Worm (Caenorhabditis elegans): Measurements from ENCODE around the gene mai-2.

mai-2 gene

ce11 chrIV:3385337-3386215 is at the start of gene mai-2:
TSS of gene mai-2 (plus strand) at chrIV:3385910.
- TF ChIP-seq fkh-2 (tag; optimal IDR thresholded peaks at IDR 0.05) (no peak), ceh-28 (tag; optimal IDR thresholded peaks at IDR 0.05) (peak; percentile 30), ama-1 (optimal IDR thresholded peaks at IDR 0.05) (peak; percentile 82), ceh-9 (tag; optimal IDR thresholded peaks at IDR 0.05) (no peak), nhr-23 (tag; optimal IDR thresholded peaks at IDR 0.05) (peak; percentile 56), nhr-25 (tag; optimal IDR thresholded peaks at IDR 0.05) (peak; percentile 4), ceh-82 (tag; optimal IDR thresholded peaks at IDR 0.05) (no peak), lin-15B (tag; optimal IDR thresholded peaks at IDR 0.05) (peak; percentile 72), elt-1 (tag; optimal IDR thresholded peaks at IDR 0.05) (no peak), ztf-4 (tag; optimal IDR thresholded peaks at IDR 0.05) (no peak), hmg-11 (tag; optimal IDR thresholded peaks at IDR 0.05) (peak; percentile 60), nfya-1 (tag; optimal IDR thresholded peaks at IDR 0.05; ENCODE audit: insufficient read depth) (peak; percentile 76), fos-1 (tag; optimal IDR thresholded peaks at IDR 0.05) (no peak), nhr-67 (tag; optimal IDR thresholded peaks at IDR 0.05) (no peak), lsy-12 (tag; optimal IDR thresholded peaks at IDR 0.05) (peak; percentile 48), pha-4 (tag; optimal IDR thresholded peaks at IDR 0.05) (peak; percentile 77), elt-2 (tag; optimal IDR thresholded peaks at IDR 0.05) (peak; percentile 22), mdl-1 (tag; optimal IDR thresholded peaks at IDR 0.05) (no peak), jun-1 (tag; optimal IDR thresholded peaks at IDR 0.05) (peak; percentile 57)

DNA sequence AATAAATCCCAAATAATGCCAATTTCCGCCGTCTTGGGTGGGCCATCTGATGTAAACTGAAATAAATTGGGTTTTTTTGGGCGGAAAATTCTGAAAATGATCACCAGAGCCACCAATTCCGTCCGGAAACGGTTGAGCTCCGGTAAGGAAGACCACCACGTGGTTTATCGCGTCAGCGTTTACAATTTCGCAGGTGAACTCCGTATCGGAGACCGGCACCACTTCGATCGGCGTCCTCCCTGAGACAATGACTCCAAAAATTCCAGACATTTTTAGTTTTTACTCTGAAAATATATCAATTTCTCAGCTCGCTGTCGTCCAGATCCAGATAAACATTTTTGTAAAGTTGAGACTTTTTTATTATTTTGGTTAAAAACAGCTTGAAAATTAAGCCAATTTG is 49.1 kb upstream of the mai-2 start, which contains the start of gene F42A6.6:
Gene F42A6.6 (minus strand): TSS at position 289 of the 400 bp plus-strand sequence.
- peak; percentile 10 for TF ChIP-seq ceh-28 (tag; optimal IDR thresholded peaks at IDR 0.05)
- TF ChIP-seq elt-2 (tag; optimal IDR thresholded peaks at IDR 0.05): peak; percentile 30
- no peak for TF ChIP-seq eor-1 (tag; optimal IDR thresholded peaks at IDR 0.05)
- no peak for TF ChIP-seq unc-39 (tag; optimal IDR thresholded peaks at IDR 0.05)
- peak; percentile 10 for TF ChIP-seq lsy-12 (tag; optimal IDR thresholded peaks at IDR 0.05)
- peak; percentile 26 for TF ChIP-seq nhr-23 (tag; optimal IDR thresholded peaks at IDR 0.05)
- TF ChIP-seq aly-2 (tag; optimal IDR thresholded peaks at IDR 0.05): peak; percentile 13
- no peak for TF ChIP-seq egl-5 (tag; optimal IDR thresholded peaks at IDR 0.05)
- TF ChIP-seq nhr-25 (tag; optimal IDR thresholded peaks at IDR 0.05): peak; percentile 31
- peak; percentile 93 for TF ChIP-seq ama-1 (optimal IDR thresholded peaks at IDR 0.05)

DNA sequence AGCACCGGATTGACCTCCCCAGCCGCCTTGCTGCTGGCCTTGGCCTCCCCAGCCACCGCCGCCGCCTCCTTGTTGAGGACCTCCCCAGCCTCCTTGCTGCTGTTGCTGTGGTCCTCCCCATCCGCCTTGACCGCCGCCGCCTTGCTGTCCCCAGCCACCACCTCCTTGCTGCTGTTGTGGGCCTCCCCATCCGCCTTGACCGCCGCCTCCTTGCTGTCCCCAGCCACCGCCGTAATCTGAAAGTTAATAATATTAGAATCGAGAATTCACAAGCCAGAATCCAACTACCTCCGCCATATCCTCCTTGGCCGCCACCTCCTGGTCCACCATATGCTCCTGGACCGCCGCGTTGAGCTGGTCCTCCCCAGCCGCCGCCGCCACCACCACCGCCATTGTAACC is 48.4 kb upstream of the mai-2 start:
- no peak for TF ChIP-seq egl-27 (tag; optimal IDR thresholded peaks at IDR 0.05)
- TF ChIP-seq nhr-23 (tag; optimal IDR thresholded peaks at IDR 0.05): no peak

DNA sequence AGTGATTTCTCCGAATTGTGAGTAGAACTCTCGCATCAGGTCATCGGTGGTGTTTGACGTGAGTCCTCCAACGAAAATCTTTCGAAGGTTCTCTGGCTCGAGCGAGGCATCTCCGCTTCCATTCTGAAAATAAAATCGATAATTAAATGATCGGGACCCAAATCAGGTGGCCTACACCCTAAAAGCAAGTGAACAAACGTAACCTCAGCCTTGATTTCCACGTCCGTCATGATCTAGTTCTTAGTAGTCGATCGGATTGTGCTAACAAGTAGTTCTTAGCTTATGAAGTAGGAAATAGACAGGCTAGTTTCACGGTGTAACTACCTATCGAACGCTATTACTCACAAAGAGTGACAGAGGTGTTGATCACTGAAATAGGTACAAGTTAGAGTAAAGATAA is 47.5 kb upstream of the mai-2 start:
- TF ChIP-seq lin-15B (tag; optimal IDR thresholded peaks at IDR 0.05) (no peak), nhr-28 (tag; optimal IDR thresholded peaks at IDR 0.05) (no peak), nhr-23 (tag; optimal IDR thresholded peaks at IDR 0.05) (no peak), nfya-1 (tag; optimal IDR thresholded peaks at IDR 0.05; ENCODE audit: insufficient read depth) (no peak), nhr-43 (tag; optimal IDR thresholded peaks at IDR 0.05; ENCODE audit: poor library complexity, severe bottlenecking) (no peak), fos-1 (tag; optimal IDR thresholded peaks at IDR 0.05) (no peak), ZK546.5 (tag; optimal IDR thresholded peaks at IDR 0.05) (no peak), unc-39 (tag; optimal IDR thresholded peaks at IDR 0.05) (no peak), pha-4 (tag; optimal IDR thresholded peaks at IDR 0.05) (no peak), ama-1 (optimal IDR thresholded peaks at IDR 0.05) (no peak), nhr-12 (tag; optimal IDR thresholded peaks at IDR 0.05) (no peak), sea-2 (GFP tag; optimal IDR thresholded peaks at IDR 0.05) (no peak), zag-1 (tag; optimal IDR thresholded peaks at IDR 0.05) (no peak), daf-12 (tag; optimal IDR thresholded peaks at IDR 0.05) (no peak), elt-2 (tag; optimal IDR thresholded peaks at IDR 0.05) (no peak), elt-1 (tag; optimal IDR thresholded peaks at IDR 0.05) (no peak), snpc-4 (tag; optimal IDR thresholded peaks at IDR 0.05) (no peak), nhr-76 (tag; optimal IDR thresholded peaks at IDR 0.05) (no peak), nhr-25 (tag; optimal IDR thresholded peaks at IDR 0.05) (no peak)

ce11 chrIV:3338676-3339075 is 47.0 kb upstream of the mai-2 start, which contains the start of gene hrpa-1:
TSS of gene hrpa-1 (minus strand) at chrIV:3338867.
- TF ChIP-seq pha-4 (tag; optimal IDR thresholded peaks at IDR 0.05): peak; percentile 91
- no peak for TF ChIP-seq nhr-76 (tag; optimal IDR thresholded peaks at IDR 0.05)
- peak; percentile 71 for TF ChIP-seq ceh-28 (tag; optimal IDR thresholded peaks at IDR 0.05)
- TF ChIP-seq hmg-11 (tag; optimal IDR thresholded peaks at IDR 0.05): peak; percentile 45
- peak; percentile 55 for TF ChIP-seq jun-1 (tag; optimal IDR thresholded peaks at IDR 0.05)
- TF ChIP-seq skn-1 (tag; optimal IDR thresholded peaks at IDR 0.05): peak; percentile 5
- peak; percentile 58 for TF ChIP-seq fkh-10 (GFP tag; optimal IDR thresholded peaks at IDR 0.05)
- no peak for TF ChIP-seq ceh-16 (tag; optimal IDR thresholded peaks at IDR 0.05)
- peak; percentile 56 for TF ChIP-seq R02D3.7 (tag; optimal IDR thresholded peaks at IDR 0.05)
- no peak for TF ChIP-seq unc-39 (tag; optimal IDR thresholded peaks at IDR 0.05)
- TF ChIP-seq elt-1 (tag; optimal IDR thresholded peaks at IDR 0.05): peak; percentile 30
- peak; percentile 68 for TF ChIP-seq snpc-4 (tag; optimal IDR thresholded peaks at IDR 0.05)
- peak; percentile 95 for TF ChIP-seq nfya-1 (tag; optimal IDR thresholded peaks at IDR 0.05; ENCODE audit: insufficient read depth)
- TF ChIP-seq eor-1 (tag; optimal IDR thresholded peaks at IDR 0.05): no peak
- TF ChIP-seq tbx-2 (tag; optimal IDR thresholded peaks at IDR 0.05): peak; percentile 5
- TF ChIP-seq sea-2 (GFP tag; optimal IDR thresholded peaks at IDR 0.05): no peak
- TF ChIP-seq pqm-1 (tag; optimal IDR thresholded peaks at IDR 0.05): peak; percentile 22
- peak; percentile 73 for TF ChIP-seq ama-1 (optimal IDR thresholded peaks at IDR 0.05)
- no peak for TF ChIP-seq nhr-28 (tag; optimal IDR thresholded peaks at IDR 0.05)
- TF ChIP-seq lsy-12 (tag; optimal IDR thresholded peaks at IDR 0.05): no peak
- peak; percentile 93 for TF ChIP-seq lin-15B (tag; optimal IDR thresholded peaks at IDR 0.05)
- peak; percentile 39 for TF ChIP-seq elt-2 (tag; optimal IDR thresholded peaks at IDR 0.05)
- TF ChIP-seq lin-39 (tag; optimal IDR thresholded peaks at IDR 0.05): peak; percentile 88
- TF ChIP-seq nhr-25 (tag; optimal IDR thresholded peaks at IDR 0.05): peak; percentile 66

Measured in whole organism, L3 larva.